Fruit fly (Drosophila melanogaster) whole organism, embryonic: Measurements from ENCODE around the gene CG43867.
A peak's percentile ranks its signal among the peaks of the same experiment; 100 is the strongest.

ENCODE experiments used
- Abd-B ChIP-seq: fragments of 200-800 bp; sonication (Bioruptor generic); optimal IDR thresholded peaks from 2 replicates; lab custom pipeline; 2018; ENCODE audit warnings: missing biosample characterization, mild to moderate bottlenecking, missing genetic modification characterization, moderate library complexity
- Antp ChIP-seq: fragments of 200-800 bp; sonication (Bioruptor generic); optimal IDR thresholded peaks from 3 replicates; lab custom pipeline; 2016; ENCODE audit warnings: missing biosample characterization, missing genetic modification characterization
- Atf6 ChIP-seq: fragments of 200-800 bp; sonication (Bioruptor generic); IDR thresholded peaks from 2 replicates; pipeline ENCODE4 v1.3.6; 2022; ENCODE audit warnings: missing biosample characterization, missing genetic modification characterization
- B-H1 ChIP-seq: fragments of 200-800 bp; sonication (Bioruptor generic); IDR thresholded peaks from 3 replicates; pipeline ENCODE4 v1.3.6; 2022; ENCODE audit warnings: missing biosample characterization, missing genetic modification characterization
- Blimp-1 ChIP-seq: fragments of 200-800 bp; sonication (Bioruptor generic); optimal IDR thresholded peaks from 3 replicates; lab custom pipeline; 2018; ENCODE audit warnings: missing biosample characterization, missing genetic modification characterization, mild to moderate bottlenecking, moderate library complexity, missing genetic modification reagents
- BtbVII ChIP-seq: fragments of 200-800 bp; sonication (Bioruptor generic); optimal IDR thresholded peaks from 3 replicates; lab custom pipeline; 2017; ENCODE audit warnings: missing biosample characterization, mild to moderate bottlenecking, missing genetic modification characterization
- CG10147 ChIP-seq: fragments of 200-800 bp; sonication (Bioruptor generic); optimal IDR thresholded peaks from 2 replicates; lab custom pipeline; 2019; ENCODE audit warnings: missing biosample characterization, mild to moderate bottlenecking, missing genetic modification characterization, moderate library complexity
- CG10274 ChIP-seq: fragments of 200-800 bp; sonication (Bioruptor generic); optimal IDR thresholded peaks from 3 replicates; lab custom pipeline; 2017; ENCODE audit warnings: missing biosample characterization, mild to moderate bottlenecking, missing genetic modification characterization
- CG15479 ChIP-seq: fragments of 200-800 bp; sonication (Bioruptor generic); optimal IDR thresholded peaks from 3 replicates; lab custom pipeline; 2019; ENCODE audit warnings: missing biosample characterization, mild to moderate bottlenecking, missing genetic modification characterization, moderate library complexity
- CG18262 ChIP-seq: fragments of 200-800 bp; optimal IDR thresholded peaks from 3 replicates; lab custom pipeline; 2019; ENCODE audit warnings: missing biosample characterization, mild to moderate bottlenecking, missing genetic modification characterization, moderate library complexity
- CG32532 ChIP-seq: fragments of 200-800 bp; sonication (Bioruptor generic); IDR thresholded peaks from 2 replicates; pipeline ENCODE4 v1.3.6; 2022; ENCODE audit warnings: missing biosample characterization, missing genetic modification characterization
- CG34376 ChIP-seq: fragments of 200-800 bp; sonication (Bioruptor generic); optimal IDR thresholded peaks from 2 replicates; lab custom pipeline; 2018; ENCODE audit warnings: missing biosample characterization, mild to moderate bottlenecking, missing genetic modification characterization
- CG3847 ChIP-seq: fragments of 200-800 bp; sonication (Bioruptor generic); IDR thresholded peaks from 2 replicates; pipeline ENCODE4 v1.3.6; 2022; ENCODE audit warnings: missing biosample characterization, missing genetic modification characterization
- CG6175 ChIP-seq: fragments of 200-800 bp; sonication (Bioruptor generic); IDR thresholded peaks from 3 replicates; pipeline ENCODE4 v1.3.6; 2022; ENCODE audit warnings: missing biosample characterization, missing genetic modification characterization
- CG6813 ChIP-seq: fragments of 200-800 bp; sonication (Bioruptor generic); optimal IDR thresholded peaks from 2 replicates; lab custom pipeline; 2017; ENCODE audit warnings: missing biosample characterization, missing genetic modification characterization, mild to moderate bottlenecking, moderate library complexity, missing genetic modification reagents
- CG7839 ChIP-seq: fragments of 200-800 bp; sonication (Bioruptor generic); optimal IDR thresholded peaks from 3 replicates; lab custom pipeline; 2018; ENCODE audit warnings: missing biosample characterization, mild to moderate bottlenecking, missing genetic modification characterization, moderate library complexity
- CG9817 ChIP-seq: fragments of 200-800 bp; sonication (Bioruptor generic); optimal IDR thresholded peaks from 2 replicates; lab custom pipeline; 2018; ENCODE audit warnings: missing biosample characterization, mild to moderate bottlenecking, missing genetic modification characterization, moderate library complexity
- D19B ChIP-seq: fragments of 200-800 bp; sonication (Bioruptor generic); optimal IDR thresholded peaks from 2 replicates; lab custom pipeline; 2017; ENCODE audit warnings: missing biosample characterization, mild to moderate bottlenecking, missing genetic modification characterization
- Dek ChIP-seq: fragments of 200-800 bp; sonication (Bioruptor generic); optimal IDR thresholded peaks from 3 replicates; lab custom pipeline; 2019; ENCODE audit warnings: missing biosample characterization, mild to moderate bottlenecking, missing genetic modification characterization, moderate library complexity
- GATAe ChIP-seq: fragments of 200-800 bp; sonication (Bioruptor generic); conservative IDR thresholded peaks from 2 replicates; pipeline ENCODE4 v1.3.6; 2022; ENCODE audit warnings: missing biosample characterization, missing genetic modification characterization
- HHEX ChIP-seq: fragments of 200-800 bp; sonication (Bioruptor generic); optimal IDR thresholded peaks from 3 replicates; lab custom pipeline; 2017; ENCODE audit warnings: missing biosample characterization, mild to moderate bottlenecking, missing genetic modification characterization, missing genetic modification reagents
- HLH54F ChIP-seq: fragments of 200-800 bp; sonication (Bioruptor generic); optimal IDR thresholded peaks from 3 replicates; lab custom pipeline; 2016; ENCODE audit warnings: missing biosample characterization, missing genetic modification characterization
- Hand ChIP-seq: fragments of 200-800 bp; sonication (Bioruptor generic); optimal IDR thresholded peaks from 2 replicates; lab custom pipeline; 2017; ENCODE audit warnings: mild to moderate bottlenecking, missing biosample characterization, missing genetic modification reagents, missing genetic modification characterization
- HmgZ ChIP-seq: fragments of 200-800 bp; sonication (Bioruptor generic); optimal IDR thresholded peaks from 2 replicates; lab custom pipeline; 2018; ENCODE audit warnings: missing biosample characterization, mild to moderate bottlenecking, missing genetic modification characterization
- Nf-YC ChIP-seq: fragments of 200-800 bp; optimal IDR thresholded peaks from 3 replicates; lab custom pipeline; 2019; ENCODE audit warnings: missing biosample characterization, mild to moderate bottlenecking, missing genetic modification characterization, moderate library complexity
- NfI ChIP-seq: fragments of 200-800 bp; sonication (Bioruptor generic); optimal IDR thresholded peaks from 3 replicates; lab custom pipeline; 2018; ENCODE audit warnings: missing biosample characterization, mild to moderate bottlenecking, missing genetic modification characterization, moderate library complexity
- Ptx1 ChIP-seq: fragments of 200-800 bp; sonication (Bioruptor generic); IDR thresholded peaks from 2 replicates; pipeline ENCODE4 v1.3.6; 2022; ENCODE audit warnings: missing biosample characterization, missing genetic modification characterization
- Scr ChIP-seq: fragments of 200-800 bp; sonication (Bioruptor generic); IDR thresholded peaks from 2 replicates; pipeline ENCODE4 v1.3.6; 2022; ENCODE audit warnings: missing biosample characterization, missing genetic modification characterization; ENCODE audit not compliant: partially characterized antibody
- Sox102F ChIP-seq: fragments of 200-800 bp; sonication (Bioruptor generic); optimal IDR thresholded peaks from 2 replicates; lab custom pipeline; 2018; ENCODE audit warnings: missing biosample characterization, mild to moderate bottlenecking, missing genetic modification characterization, moderate library complexity
- Xbp1 ChIP-seq: fragments of 200-800 bp; sonication (Bioruptor generic); optimal IDR thresholded peaks from 3 replicates; lab custom pipeline; 2016; ENCODE audit warnings: missing biosample characterization, mild to moderate bottlenecking, missing genetic modification characterization
- caup ChIP-seq: fragments of 200-800 bp; sonication (Bioruptor generic); optimal IDR thresholded peaks from 3 replicates; lab custom pipeline; 2017; ENCODE audit warnings: missing biosample characterization, mild to moderate bottlenecking, missing genetic modification characterization, moderate library complexity; ENCODE audit not compliant: severe bottlenecking
- chinmo ChIP-seq: fragments of 200-800 bp; sonication (Bioruptor generic); IDR thresholded peaks from 4 replicates; pipeline ENCODE4 v1.3.6; 2022; ENCODE audit warnings: missing biosample characterization, missing genetic modification characterization; ENCODE audit not compliant: partially characterized antibody
- cwo ChIP-seq: fragments of 200-800 bp; sonication (Bioruptor generic); optimal IDR thresholded peaks from 3 replicates; lab custom pipeline; 2017; ENCODE audit warnings: missing biosample characterization, missing genetic modification characterization, mild to moderate bottlenecking, moderate library complexity, missing genetic modification reagents
- dmrt99B ChIP-seq: fragments of 200-800 bp; sonication (Bioruptor generic); optimal IDR thresholded peaks from 2 replicates; lab custom pipeline; 2018; ENCODE audit warnings: missing biosample characterization, mild to moderate bottlenecking, missing genetic modification characterization, moderate library complexity
- dpn ChIP-seq, 2 experiments: fragments of 200-800 bp; sonication (Bioruptor generic); optimal IDR thresholded peaks; 3 replicates each; lab custom pipeline; 2016; ENCODE audit warnings: missing biosample characterization in 2 of 2, missing genetic modification characterization in 2 of 2
- fd102C ChIP-seq: fragments of 200-800 bp; sonication (Bioruptor generic); optimal IDR thresholded peaks from 2 replicates; lab custom pipeline; 2018; ENCODE audit warnings: missing biosample characterization, mild to moderate bottlenecking, missing genetic modification characterization, moderate library complexity
- lab ChIP-seq: fragments of 200-800 bp; sonication (Bioruptor generic); optimal IDR thresholded peaks from 3 replicates; lab custom pipeline; 2017; ENCODE audit warnings: missing biosample characterization, missing genetic modification characterization, mild to moderate bottlenecking, moderate library complexity, missing genetic modification reagents
- luna ChIP-seq: fragments of 200-800 bp; sonication (Bioruptor generic); optimal IDR thresholded peaks from 2 replicates; lab custom pipeline; 2016; ENCODE audit warnings: missing biosample characterization, missing genetic modification characterization
- nmo ChIP-seq: fragments of 200-800 bp; sonication (Bioruptor generic); optimal IDR thresholded peaks from 2 replicates; lab custom pipeline; 2018; ENCODE audit warnings: missing biosample characterization, mild to moderate bottlenecking, missing genetic modification characterization, moderate library complexity
- pita ChIP-seq: fragments of 200-800 bp; sonication (Bioruptor generic); optimal IDR thresholded peaks from 2 replicates; lab custom pipeline; 2017; ENCODE audit warnings: missing biosample characterization, mild to moderate bottlenecking, missing genetic modification characterization
- rib ChIP-seq: fragments of 200-800 bp; sonication (Bioruptor generic); IDR thresholded peaks from 2 replicates; pipeline ENCODE4 v1.3.6; 2022; ENCODE audit warnings: missing biosample characterization, missing genetic modification characterization
- row ChIP-seq: fragments of 200-800 bp; sonication (Bioruptor generic); IDR thresholded peaks from 3 replicates; pipeline ENCODE4 v1.3.6; 2022; ENCODE audit warnings: missing biosample characterization, missing genetic modification characterization
- scrt ChIP-seq: fragments of 200-800 bp; sonication (Bioruptor generic); optimal IDR thresholded peaks from 2 replicates; lab custom pipeline; 2018; ENCODE audit warnings: missing biosample characterization, mild to moderate bottlenecking, missing genetic modification characterization, moderate library complexity
- sim ChIP-seq: fragments of 200-800 bp; sonication (Bioruptor generic); IDR thresholded peaks from 2 replicates; pipeline ENCODE4 v1.3.6; 2022; ENCODE audit warnings: missing biosample characterization, missing genetic modification characterization
- so ChIP-seq: fragments of 200-800 bp; sonication (Bioruptor generic); IDR thresholded peaks from 3 replicates; pipeline ENCODE4 v1.3.6; 2022; ENCODE audit warnings: missing biosample characterization, missing genetic modification characterization
- unpg ChIP-seq: fragments of 200-800 bp; sonication (Bioruptor generic); optimal IDR thresholded peaks from 3 replicates; lab custom pipeline; 2018; ENCODE audit warnings: missing biosample characterization, mild to moderate bottlenecking, missing genetic modification characterization, moderate library complexity
- zf30C ChIP-seq: fragments of 200-800 bp; sonication (Bioruptor generic); optimal IDR thresholded peaks from 3 replicates; lab custom pipeline; 2018; ENCODE audit warnings: missing biosample characterization, mild to moderate bottlenecking, missing genetic modification characterization

CG43867 gene

DNA sequence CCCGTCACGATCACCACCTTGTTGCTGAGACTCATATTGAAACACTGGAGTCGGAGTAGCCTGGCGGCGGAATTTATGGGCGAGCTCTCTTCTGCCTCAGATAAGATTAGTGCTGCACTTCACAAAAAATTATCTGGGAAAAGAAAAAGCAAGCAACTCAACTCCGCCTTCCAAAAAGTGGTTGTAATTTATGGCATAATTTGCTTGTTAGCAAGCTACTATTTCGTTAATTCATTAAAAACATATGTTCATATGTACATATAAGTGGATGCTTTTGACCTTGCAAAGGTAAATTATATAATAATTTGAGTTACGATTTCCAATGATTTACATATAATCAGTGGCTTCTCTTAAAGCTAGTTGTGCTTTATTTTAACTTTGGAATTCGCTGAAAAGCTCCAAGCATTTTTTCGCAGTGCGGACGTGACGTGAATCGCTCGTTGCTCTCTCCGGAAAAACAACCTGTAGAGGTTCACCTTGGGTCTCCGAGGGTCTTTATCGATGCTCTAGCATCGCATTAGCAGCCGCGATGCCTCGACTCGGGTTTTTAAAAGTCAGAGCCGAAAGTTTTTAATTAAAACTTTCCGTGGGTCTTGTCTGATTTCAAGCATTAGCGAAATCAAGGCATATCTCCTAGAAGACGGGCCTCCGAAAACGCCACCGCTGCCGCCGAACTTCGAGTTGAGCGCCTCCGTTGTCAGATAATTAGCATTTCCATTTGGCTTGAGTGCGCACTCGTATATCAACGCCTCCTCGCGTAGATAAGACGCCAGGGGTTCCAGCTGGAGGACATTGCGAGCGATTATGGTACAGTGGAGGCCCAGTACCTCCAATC, 19.9 kb upstream of the CG43867 start, which contains the start of gene CG3699 (continued):
- TF ChIP-seq HmgZ (peak; percentile 1), nmo (GFP tag; lab: Kevin White, UChicago) (peak; percentile 43), CG3847 (0 out of 2 replicates have a peak, but pooled peaks have one; percentile 6), dpn (GFP tag; optimal IDR thresholded peaks at IDR 0.05; lab: Kevin White, UChicago) (peak; percentile 30 to 33), caup (GFP tag; lab: Kevin White, UChicago) (peak; percentile 3), CG6175 (GFP tag; lab: Robert Waterston, UW) (0 out of 3 replicates have a peak, but pooled peaks have one; percentile 10), HHEX (GFP tag; lab: Kevin White, UChicago) (peak; percentile 25), GATAe (GFP tag; lab: Robert Waterston, UW) (peak; percentile 54), so (GFP tag; lab: Robert Waterston, UW) (no peak), BtbVII (GFP tag; lab: Kevin White, UChicago) (peak; percentile 56), scrt (peak; percentile 23), fd102C (GFP tag; lab: Kevin White, UChicago) (no peak), Blimp-1 (GFP tag; lab: Kevin White, UChicago) (peak; percentile 26), Hand (GFP tag; lab: Kevin White, UChicago) (peak; percentile 27), CG18262 (tag; lab: Kevin White, UChicago) (peak; percentile 28), chinmo (GFP tag; lab: Robert Waterston, UW) (no peak), sim (GFP tag; lab: Robert Waterston, UW) (no peak), row (GFP tag; lab: Robert Waterston, UW) (peak; percentile 78), Sox102F (GFP tag; lab: Kevin White, UChicago) (no peak), Abd-B (GFP tag; lab: Kevin White, UChicago) (peak; percentile 18), CG32532 (GFP tag; lab: Robert Waterston, UW) (peak; percentile 42; the same call in 1 of the 2 replicates), zf30C (GFP tag; lab: Kevin White, UChicago) (peak; percentile 41), Atf6 (peak; percentile 52; the same call in 1 of the 2 replicates), CG9817 (tag; lab: Kevin White, UChicago) (peak; percentile 35), D19B (GFP tag; lab: Kevin White, UChicago) (peak; percentile 12), CG10274 (GFP tag; lab: Kevin White, UChicago) (peak; percentile 6), Nf-YC (tag; lab: Kevin White, UChicago) (peak; percentile 22), B-H1 (GFP tag; lab: Robert Waterston, UW) (no peak), NfI (peak; percentile 31), CG15479 (GFP tag; lab: Kevin White, UChicago) (no peak), Dek (tag; lab: Kevin White, UChicago) (peak; percentile 7), HLH54F (GFP tag; lab: Kevin White, UChicago) (peak; percentile 15), CG10147 (peak; percentile 20), CG6813 (GFP tag; lab: Kevin White, UChicago) (peak; percentile 20), Xbp1 (GFP tag; lab: Kevin White, UChicago) (peak; percentile 39), dmrt99B (tag; lab: Kevin White, UChicago) (peak; percentile 45), rib (GFP tag; lab: Robert Waterston, UW) (0 out of 2 replicates have a peak, but pooled peaks have one; percentile 25), Scr (GFP tag; lab: Robert Waterston, UW) (no peak), cwo (GFP tag; lab: Kevin White, UChicago) (peak; percentile 64), luna (GFP tag; lab: Kevin White, UChicago) (no peak), CG7839 (tag; lab: Kevin White, UChicago) (peak; percentile 70), Ptx1 (GFP tag; lab: Robert Waterston, UW) (peak; percentile 52), unpg (GFP tag; lab: Kevin White, UChicago) (peak; percentile 44), lab (GFP tag; lab: Kevin White, UChicago) (peak; percentile 67), pita (GFP tag; lab: Kevin White, UChicago) (no peak), CG34376 (GFP tag; lab: Kevin White, UChicago) (peak; percentile 29), Antp (GFP tag; lab: Kevin White, UChicago) (no peak)
